Worm (Caenorhabditis elegans): ENCODE results near the gene drn-1.

- no peak for TF ChIP-seq aly-1 (tag; optimal IDR thresholded peaks at IDR 0.05)
- TF ChIP-seq tra-4 (tag; optimal IDR thresholded peaks at IDR 0.05), result no peak
- TF ChIP-seq ets-7 (tag; optimal IDR thresholded peaks at IDR 0.05), result no peak
- TF ChIP-seq B0310.2 (tag; optimal IDR thresholded peaks at IDR 0.05), result no peak
- no peak for TF ChIP-seq ama-1 (optimal IDR thresholded peaks at IDR 0.05)
- no peak for TF ChIP-seq scrt-1 (GFP tag; IDR thresholded peaks at IDR 0.05)
- no peak for TF ChIP-seq sea-1 (GFP tag; conservative IDR thresholded peaks at IDR 0.05)
- TF ChIP-seq flt-1 (GFP tag; IDR thresholded peaks at IDR 0.05), result no peak
- no peak for TF ChIP-seq ceh-13 (GFP tag; optimal IDR thresholded peaks at IDR 0.05)
- no peak for TF ChIP-seq F13C5.2 (tag; optimal IDR thresholded peaks at IDR 0.05)
These were observed 9.5 kb upstream of the drn-1 start for ce11 chrII:5281137-5281536.

Data from whole organism, early embryonic.